Worm (Caenorhabditis elegans): ENCODE data around the gene Y38C1BA.4.
A peak's percentile ranks its signal among the peaks of the same experiment; 100 is the strongest.

Y38C1BA.4 gene

ce11 chrIV:1816238-1816637 lies 5.4 kb upstream of the Y38C1BA.4 start:
- TF ChIP-seq scrt-1 (GFP tag; IDR thresholded peaks at IDR 0.05) (no peak), hmbx-1 (tag; optimal IDR thresholded peaks at IDR 0.05) (no peak), F13C5.2 (tag; optimal IDR thresholded peaks at IDR 0.05) (no peak), aly-1 (tag; optimal IDR thresholded peaks at IDR 0.05) (no peak), ceh-13 (GFP tag; optimal IDR thresholded peaks at IDR 0.05) (no peak), flt-1 (GFP tag; IDR thresholded peaks at IDR 0.05) (no peak), hnd-1 (tag; optimal IDR thresholded peaks at IDR 0.05) (no peak), sea-1 (GFP tag; conservative IDR thresholded peaks at IDR 0.05) (no peak), ama-1 (optimal IDR thresholded peaks at IDR 0.05) (no peak), tbx-11 (GFP tag; IDR thresholded peaks at IDR 0.05) (no peak), B0310.2 (tag; optimal IDR thresholded peaks at IDR 0.05) (no peak), tra-4 (tag; optimal IDR thresholded peaks at IDR 0.05) (no peak), pes-1 (GFP tag; IDR thresholded peaks at IDR 0.05) (no peak), hmg-4 (GFP tag; optimal IDR thresholded peaks at IDR 0.05) (no peak), ceh-36 (tag; optimal IDR thresholded peaks at IDR 0.05) (no peak), ets-7 (tag; optimal IDR thresholded peaks at IDR 0.05) (no peak), tbx-37 (GFP tag; conservative IDR thresholded peaks at IDR 0.05) (no peak)

- TF ChIP-seq aly-1 (tag; optimal IDR thresholded peaks at IDR 0.05) (no peak), pes-1 (GFP tag; IDR thresholded peaks at IDR 0.05) (no peak), hmbx-1 (tag; optimal IDR thresholded peaks at IDR 0.05) (no peak), ets-7 (tag; optimal IDR thresholded peaks at IDR 0.05) (no peak), scrt-1 (GFP tag; IDR thresholded peaks at IDR 0.05) (no peak), tbx-11 (GFP tag; IDR thresholded peaks at IDR 0.05) (no peak), tbx-37 (GFP tag; conservative IDR thresholded peaks at IDR 0.05) (no peak), sea-1 (GFP tag; conservative IDR thresholded peaks at IDR 0.05) (no peak), ceh-36 (tag; optimal IDR thresholded peaks at IDR 0.05) (no peak), hnd-1 (tag; optimal IDR thresholded peaks at IDR 0.05) (no peak), ceh-13 (GFP tag; optimal IDR thresholded peaks at IDR 0.05) (no peak), hmg-4 (GFP tag; optimal IDR thresholded peaks at IDR 0.05) (no peak)
Measured at ce11 chrIV:1818467-1819076, 3.1 kb upstream of the Y38C1BA.4 start.

- TF ChIP-seq hnd-1 (tag; optimal IDR thresholded peaks at IDR 0.05) (no peak), F13C5.2 (tag; optimal IDR thresholded peaks at IDR 0.05) (no peak), ceh-13 (GFP tag; optimal IDR thresholded peaks at IDR 0.05) (no peak), tbx-37 (GFP tag; conservative IDR thresholded peaks at IDR 0.05) (no peak), hmg-4 (GFP tag; optimal IDR thresholded peaks at IDR 0.05) (no peak), sea-1 (GFP tag; conservative IDR thresholded peaks at IDR 0.05) (no peak), scrt-1 (GFP tag; IDR thresholded peaks at IDR 0.05) (no peak)
Measured at ce11 chrIV:1820153-1820552, 1.5 kb upstream of the Y38C1BA.4 start, which contains the start of gene col-109. Gene col-109 (minus strand): TSS chrIV:1820253.

- TF ChIP-seq hmbx-1 (tag; optimal IDR thresholded peaks at IDR 0.05) (no peak), F13C5.2 (tag; optimal IDR thresholded peaks at IDR 0.05) (peak; percentile 36)
Measured at ce11 chrIV:1824065-1824531, 2.4 kb downstream of the Y38C1BA.4 start, which contains the start of gene cmk-1. Gene cmk-1 (plus strand): TSS chrIV:1824481.

- TF ChIP-seq aly-1 (tag; optimal IDR thresholded peaks at IDR 0.05): no peak
- no peak for TF ChIP-seq sea-1 (GFP tag; conservative IDR thresholded peaks at IDR 0.05)
- TF ChIP-seq ceh-13 (GFP tag; optimal IDR thresholded peaks at IDR 0.05): no peak
- no peak for TF ChIP-seq ets-7 (tag; optimal IDR thresholded peaks at IDR 0.05)
- TF ChIP-seq tra-4 (tag; optimal IDR thresholded peaks at IDR 0.05): no peak
- TF ChIP-seq scrt-1 (GFP tag; IDR thresholded peaks at IDR 0.05): no peak
- no peak for TF ChIP-seq hmbx-1 (tag; optimal IDR thresholded peaks at IDR 0.05)
- TF ChIP-seq hnd-1 (tag; optimal IDR thresholded peaks at IDR 0.05): no peak
- TF ChIP-seq ceh-36 (tag; optimal IDR thresholded peaks at IDR 0.05): no peak
- no peak for TF ChIP-seq tbx-37 (GFP tag; conservative IDR thresholded peaks at IDR 0.05)
- no peak for TF ChIP-seq flt-1 (GFP tag; IDR thresholded peaks at IDR 0.05)
- no peak for TF ChIP-seq pes-1 (GFP tag; IDR thresholded peaks at IDR 0.05)
- TF ChIP-seq tbx-11 (GFP tag; IDR thresholded peaks at IDR 0.05): no peak
- no peak for TF ChIP-seq F13C5.2 (tag; optimal IDR thresholded peaks at IDR 0.05)
- TF ChIP-seq ama-1 (optimal IDR thresholded peaks at IDR 0.05): no peak
- no peak for TF ChIP-seq hmg-4 (GFP tag; optimal IDR thresholded peaks at IDR 0.05)
- TF ChIP-seq B0310.2 (tag; optimal IDR thresholded peaks at IDR 0.05): no peak
Measured at ce11 chrIV:1825789-1826188, 4.1 kb downstream of the Y38C1BA.4 start.

- TF ChIP-seq hnd-1 (tag; optimal IDR thresholded peaks at IDR 0.05): no peak
- TF ChIP-seq scrt-1 (GFP tag; IDR thresholded peaks at IDR 0.05): no peak
- no peak for TF ChIP-seq hmbx-1 (tag; optimal IDR thresholded peaks at IDR 0.05)
- TF ChIP-seq sea-1 (GFP tag; conservative IDR thresholded peaks at IDR 0.05): no peak
- no peak for TF ChIP-seq tra-4 (tag; optimal IDR thresholded peaks at IDR 0.05)
- TF ChIP-seq F13C5.2 (tag; optimal IDR thresholded peaks at IDR 0.05): no peak
- no peak for TF ChIP-seq tbx-37 (GFP tag; conservative IDR thresholded peaks at IDR 0.05)
- no peak for TF ChIP-seq ets-7 (tag; optimal IDR thresholded peaks at IDR 0.05)
- TF ChIP-seq ama-1 (optimal IDR thresholded peaks at IDR 0.05): no peak
- no peak for TF ChIP-seq pes-1 (GFP tag; IDR thresholded peaks at IDR 0.05)
- TF ChIP-seq hmg-4 (GFP tag; optimal IDR thresholded peaks at IDR 0.05): no peak
- TF ChIP-seq flt-1 (GFP tag; IDR thresholded peaks at IDR 0.05): no peak
- TF ChIP-seq tbx-11 (GFP tag; IDR thresholded peaks at IDR 0.05): no peak
- TF ChIP-seq aly-1 (tag; optimal IDR thresholded peaks at IDR 0.05): no peak
- no peak for TF ChIP-seq B0310.2 (tag; optimal IDR thresholded peaks at IDR 0.05)
- TF ChIP-seq ceh-13 (GFP tag; optimal IDR thresholded peaks at IDR 0.05): no peak
Measured at ce11 chrIV:1826737-1827136, 5.1 kb downstream of the Y38C1BA.4 start.

- TF ChIP-seq ceh-13 (GFP tag; optimal IDR thresholded peaks at IDR 0.05) (no peak), hmg-4 (GFP tag; optimal IDR thresholded peaks at IDR 0.05) (no peak), scrt-1 (GFP tag; IDR thresholded peaks at IDR 0.05) (no peak), flt-1 (GFP tag; IDR thresholded peaks at IDR 0.05) (no peak), aly-1 (tag; optimal IDR thresholded peaks at IDR 0.05) (no peak), tbx-11 (GFP tag; IDR thresholded peaks at IDR 0.05) (no peak), tra-4 (tag; optimal IDR thresholded peaks at IDR 0.05) (no peak), B0310.2 (tag; optimal IDR thresholded peaks at IDR 0.05) (no peak), sea-1 (GFP tag; conservative IDR thresholded peaks at IDR 0.05) (no peak), pes-1 (GFP tag; IDR thresholded peaks at IDR 0.05) (no peak), tbx-37 (GFP tag; conservative IDR thresholded peaks at IDR 0.05) (no peak), hnd-1 (tag; optimal IDR thresholded peaks at IDR 0.05) (no peak), ceh-36 (tag; optimal IDR thresholded peaks at IDR 0.05) (no peak), F13C5.2 (tag; optimal IDR thresholded peaks at IDR 0.05) (no peak), ets-7 (tag; optimal IDR thresholded peaks at IDR 0.05) (no peak), hmbx-1 (tag; optimal IDR thresholded peaks at IDR 0.05) (no peak), ama-1 (optimal IDR thresholded peaks at IDR 0.05) (no peak)
Measured at ce11 chrIV:1827362-1827761, 5.7 kb downstream of the Y38C1BA.4 start.

Measured in whole organism, early embryonic.